Worm (Caenorhabditis elegans): ENCODE data around the gene ZC449.2.

- TF ChIP-seq dmd-4 (tag; optimal IDR thresholded peaks at IDR 0.05; ENCODE audit: borderline replicate concordance) (no peak), elt-4 (tag; optimal IDR thresholded peaks at IDR 0.05) (no peak), pag-3 (tag; optimal IDR thresholded peaks at IDR 0.05; ENCODE audit: borderline replicate concordance) (no peak)
These were observed 38.1 kb downstream of the ZC449.2 start, which contains the start of gene C24H10.4 for ce11 chrX:5059163-5059562.

Measured in whole organism, late embryonic.